Fruit fly (Drosophila melanogaster) whole organism, embryonic: Measurements from ENCODE around the gene T48.
A peak's percentile ranks its signal among the peaks of the same experiment; 100 is the strongest.

Source experiments
- BEAF-32 ChIP-seq: fragments of 200-800 bp; sonication (Bioruptor generic); optimal IDR thresholded peaks from 3 replicates; lab custom pipeline; 2017; ENCODE audit warnings: missing biosample characterization, missing genetic modification characterization, mild to moderate bottlenecking, moderate library complexity, missing genetic modification reagents
- Bgb ChIP-seq: fragments of 200-800 bp; sonication (Bioruptor generic); IDR thresholded peaks from 2 replicates; pipeline ENCODE4 v1.3.6; 2022; ENCODE audit warnings: missing biosample characterization, missing genetic modification characterization; ENCODE audit not compliant: partially characterized antibody
- CG14710 ChIP-seq: fragments of 200-800 bp; sonication (Bioruptor generic); optimal IDR thresholded peaks from 3 replicates; lab custom pipeline; 2019; ENCODE audit warnings: missing biosample characterization, mild to moderate bottlenecking, missing genetic modification characterization, moderate library complexity
- CG15514 ChIP-seq: fragments of 200-800 bp; sonication (Bioruptor generic); optimal IDR thresholded peaks from 3 replicates; lab custom pipeline; 2017; ENCODE audit warnings: missing biosample characterization, missing genetic modification characterization, mild to moderate bottlenecking, moderate library complexity, missing genetic modification reagents
- CG1603 ChIP-seq: fragments of 200-800 bp; sonication (Bioruptor generic); optimal IDR thresholded peaks from 2 replicates; lab custom pipeline; 2019; ENCODE audit warnings: missing biosample characterization, mild to moderate bottlenecking, missing genetic modification characterization, moderate library complexity
- CG16813 ChIP-seq: fragments of 200-800 bp; sonication (Bioruptor generic); IDR thresholded peaks from 3 replicates; pipeline ENCODE4 v1.3.6; 2022; ENCODE audit warnings: missing biosample characterization, missing genetic modification characterization; ENCODE audit not compliant: partially characterized antibody
- CG17186 ChIP-seq: fragments of 200-800 bp; sonication (Bioruptor generic); optimal IDR thresholded peaks from 3 replicates; lab custom pipeline; 2017; ENCODE audit warnings: missing biosample characterization, missing genetic modification reagents, missing genetic modification characterization
- CG17361 ChIP-seq: fragments of 200-800 bp; sonication (Bioruptor generic); IDR thresholded peaks from 3 replicates; pipeline ENCODE4 v1.3.6; 2022; ENCODE audit warnings: missing biosample characterization, missing genetic modification characterization
- CG17385 ChIP-seq: fragments of 200-800 bp; sonication (Bioruptor generic); optimal IDR thresholded peaks from 3 replicates; lab custom pipeline; 2018; ENCODE audit warnings: missing biosample characterization, mild to moderate bottlenecking, missing genetic modification characterization
- CG2116 ChIP-seq: fragments of 200-800 bp; sonication (Bioruptor generic); optimal IDR thresholded peaks from 3 replicates; lab custom pipeline; 2018; ENCODE audit warnings: missing biosample characterization, mild to moderate bottlenecking, missing genetic modification characterization
- CG2712 ChIP-seq: fragments of 200-800 bp; optimal IDR thresholded peaks from 3 replicates; lab custom pipeline; 2019; ENCODE audit warnings: missing biosample characterization, mild to moderate bottlenecking, missing genetic modification characterization, moderate library complexity
- CG34422 ChIP-seq: fragments of 200-800 bp; sonication (Bioruptor generic); IDR thresholded peaks from 3 replicates; pipeline ENCODE4 v1.3.6; 2022; ENCODE audit warnings: missing biosample characterization, missing genetic modification characterization
- CG7357 ChIP-seq: fragments of 200-800 bp; sonication (Bioruptor generic); IDR thresholded peaks from 3 replicates; pipeline ENCODE4 v1.3.6; 2022; ENCODE audit warnings: missing biosample characterization, missing genetic modification characterization
- CG7928 ChIP-seq: fragments of 200-800 bp; sonication (Bioruptor generic); optimal IDR thresholded peaks from 2 replicates; lab custom pipeline; 2017; ENCODE audit warnings: missing biosample characterization, mild to moderate bottlenecking, missing genetic modification characterization
- CG8924 ChIP-seq: fragments of 200-800 bp; optimal IDR thresholded peaks from 3 replicates; lab custom pipeline; 2019; ENCODE audit warnings: missing biosample characterization, mild to moderate bottlenecking, missing genetic modification characterization, moderate library complexity
- CG9437 ChIP-seq: fragments of 200-800 bp; sonication (Bioruptor generic); optimal IDR thresholded peaks from 2 replicates; lab custom pipeline; 2018; ENCODE audit warnings: missing biosample characterization, mild to moderate bottlenecking, missing genetic modification characterization
- CoRest ChIP-seq: fragments of 200-800 bp; sonication (Bioruptor generic); optimal IDR thresholded peaks from 3 replicates; lab custom pipeline; 2018; ENCODE audit warnings: missing biosample characterization, mild to moderate bottlenecking, missing genetic modification characterization, moderate library complexity
- Deaf1 ChIP-seq: fragments of 200-800 bp; optimal IDR thresholded peaks from 3 replicates; lab custom pipeline; 2019; ENCODE audit warnings: missing biosample characterization, mild to moderate bottlenecking, missing genetic modification characterization, moderate library complexity
- Dp ChIP-seq: fragments of 200-800 bp; sonication (Bioruptor generic); optimal IDR thresholded peaks from 2 replicates; lab custom pipeline; 2018; ENCODE audit warnings: missing biosample characterization, mild to moderate bottlenecking, missing genetic modification characterization, moderate library complexity
- Elba2 ChIP-seq: fragments of 200-800 bp; sonication (Bioruptor generic); optimal IDR thresholded peaks from 3 replicates; lab custom pipeline; 2016; ENCODE audit warnings: missing biosample characterization, missing genetic modification characterization
- Ets97D ChIP-seq: fragments of 200-800 bp; sonication (Bioruptor generic); optimal IDR thresholded peaks from 3 replicates; lab custom pipeline; 2016; ENCODE audit warnings: missing biosample characterization, missing genetic modification characterization
- Fer1 ChIP-seq: fragments of 200-800 bp; sonication (Bioruptor generic); optimal IDR thresholded peaks from 2 replicates; lab custom pipeline; 2017; ENCODE audit warnings: missing biosample characterization, mild to moderate bottlenecking, missing genetic modification characterization
- HLH4C ChIP-seq: fragments of 200-800 bp; sonication (Bioruptor generic); IDR thresholded peaks from 3 replicates; pipeline ENCODE4 v1.3.6; 2022; ENCODE audit warnings: missing biosample characterization, missing genetic modification characterization; ENCODE audit not compliant: partially characterized antibody
- HmgZ ChIP-seq: fragments of 200-800 bp; sonication (Bioruptor generic); optimal IDR thresholded peaks from 2 replicates; lab custom pipeline; 2018; ENCODE audit warnings: missing biosample characterization, mild to moderate bottlenecking, missing genetic modification characterization
- Kr ChIP-seq: fragments of 200-800 bp; sonication (Bioruptor generic); optimal IDR thresholded peaks from 2 replicates; lab custom pipeline; 2017; ENCODE audit warnings: missing biosample characterization, mild to moderate bottlenecking, missing genetic modification characterization
- MBD-R2 ChIP-seq: fragments of 200-800 bp; sonication (Bioruptor generic); IDR thresholded peaks from 2 replicates; pipeline ENCODE4 v1.3.6; 2022; ENCODE audit warnings: missing biosample characterization, missing genetic modification characterization
- Med ChIP-seq: fragments of 200-800 bp; sonication (Bioruptor generic); peaks from one replicate; lab custom pipeline; 2016; ENCODE audit warnings: missing biosample characterization, missing genetic modification characterization, mild to moderate bottlenecking, inconsistent platforms, moderate library complexity
- Myb ChIP-seq: fragments of 200-800 bp; sonication (Bioruptor generic); optimal IDR thresholded peaks from 2 replicates; lab custom pipeline; 2016; ENCODE audit warnings: missing biosample characterization, missing genetic modification characterization
- Ravus ChIP-seq: fragments of 200-800 bp; sonication (Bioruptor generic); IDR thresholded peaks from 2 replicates; pipeline ENCODE4 v1.3.6; 2022; ENCODE audit warnings: missing biosample characterization, missing genetic modification characterization
- Scr ChIP-seq: fragments of 200-800 bp; sonication (Bioruptor generic); IDR thresholded peaks from 2 replicates; pipeline ENCODE4 v1.3.6; 2022; ENCODE audit warnings: missing biosample characterization, missing genetic modification characterization; ENCODE audit not compliant: partially characterized antibody
- Trl ChIP-seq, 3 experiments: fragments of >200 bp in 2 of 3; fragments of 200-800 bp in 1 of 3; sonication (Bioruptor generic) in 1 of 3; optimal IDR thresholded peaks; 2 replicates in 1 of 3; 3 replicates in 2 of 3; lab custom pipeline; 2016 to 2017; ENCODE audit warnings: missing biosample characterization in 1 of 3, missing genetic modification characterization in 1 of 3
- amos ChIP-seq: fragments of 200-800 bp; sonication (Bioruptor generic); IDR thresholded peaks from 2 replicates; pipeline ENCODE4 v1.3.6; 2022; ENCODE audit warnings: missing biosample characterization, missing genetic modification characterization; ENCODE audit not compliant: partially characterized antibody
- crp ChIP-seq, 2 experiments: fragments of 200-800 bp; sonication (Bioruptor generic); optimal IDR thresholded peaks; 2 replicates in 1 of 2; 3 replicates in 1 of 2; lab custom pipeline; 2017; ENCODE audit warnings: missing biosample characterization in 2 of 2, missing genetic modification characterization in 2 of 2, mild to moderate bottlenecking in 1 of 2, moderate library complexity in 1 of 2
- gcm2 ChIP-seq: fragments of 200-800 bp; sonication (Bioruptor generic); optimal IDR thresholded peaks from 2 replicates; lab custom pipeline; 2016; ENCODE audit warnings: missing biosample characterization, missing genetic modification characterization
- gfzf ChIP-seq: fragments of 200-800 bp; sonication (Bioruptor generic); optimal IDR thresholded peaks from 2 replicates; lab custom pipeline; 2016; ENCODE audit warnings: missing biosample characterization, mild to moderate bottlenecking, missing genetic modification characterization, moderate library complexity
- jumu ChIP-seq: fragments of 200-800 bp; sonication (Bioruptor generic); optimal IDR thresholded peaks from 3 replicates; lab custom pipeline; 2016; ENCODE audit warnings: missing biosample characterization, missing genetic modification characterization
- lbe ChIP-seq: fragments of 200-800 bp; sonication (Bioruptor generic); optimal IDR thresholded peaks from 2 replicates; lab custom pipeline; 2016; ENCODE audit warnings: missing biosample characterization, mild to moderate bottlenecking, missing genetic modification characterization
- nmo ChIP-seq: fragments of 200-800 bp; sonication (Bioruptor generic); optimal IDR thresholded peaks from 2 replicates; lab custom pipeline; 2018; ENCODE audit warnings: missing biosample characterization, mild to moderate bottlenecking, missing genetic modification characterization, moderate library complexity
- onecut ChIP-seq: fragments of 200-800 bp; sonication (Bioruptor generic); IDR thresholded peaks from 2 replicates; pipeline ENCODE4 v1.3.6; 2022; ENCODE audit warnings: missing biosample characterization, missing genetic modification characterization
- phol ChIP-seq: fragments of 200-800 bp; sonication (Bioruptor generic); optimal IDR thresholded peaks from 3 replicates; lab custom pipeline; 2018; ENCODE audit warnings: missing biosample characterization, mild to moderate bottlenecking, missing genetic modification characterization, moderate library complexity
- pzg ChIP-seq: fragments of 200-800 bp; sonication (Bioruptor generic); optimal IDR thresholded peaks from 3 replicates; lab custom pipeline; 2018; ENCODE audit warnings: missing biosample characterization, mild to moderate bottlenecking, missing genetic modification characterization, moderate library complexity
- scrt ChIP-seq: fragments of 200-800 bp; sonication (Bioruptor generic); optimal IDR thresholded peaks from 2 replicates; lab custom pipeline; 2018; ENCODE audit warnings: missing biosample characterization, mild to moderate bottlenecking, missing genetic modification characterization, moderate library complexity
- sens ChIP-seq: fragments of 200-800 bp; sonication (Bioruptor generic); peaks from one replicate; lab custom pipeline; 2016; ENCODE audit warnings: missing biosample characterization, missing genetic modification characterization
- stwl ChIP-seq: fragments of 200-800 bp; sonication (Bioruptor generic); optimal IDR thresholded peaks from 3 replicates; lab custom pipeline; 2018; ENCODE audit warnings: missing biosample characterization, mild to moderate bottlenecking, missing genetic modification characterization, moderate library complexity
- sug ChIP-seq: fragments of 200-800 bp; optimal IDR thresholded peaks from 2 replicates; lab custom pipeline; 2019; ENCODE audit warnings: missing biosample characterization, mild to moderate bottlenecking, missing genetic modification characterization, moderate library complexity
- vvl ChIP-seq: fragments of 200-800 bp; sonication (Bioruptor generic); IDR thresholded peaks from 2 replicates; pipeline ENCODE4 v1.3.6; 2022; ENCODE audit warnings: missing biosample characterization, missing genetic modification characterization
- wek ChIP-seq: fragments of 200-800 bp; sonication (Bioruptor generic); optimal IDR thresholded peaks from 3 replicates; lab custom pipeline; 2018; ENCODE audit warnings: missing biosample characterization, mild to moderate bottlenecking, missing genetic modification characterization, moderate library complexity
- yki ChIP-seq: fragments of >200 bp; optimal IDR thresholded peaks from 3 replicates; lab custom pipeline; 2018

T48 gene

DNA sequence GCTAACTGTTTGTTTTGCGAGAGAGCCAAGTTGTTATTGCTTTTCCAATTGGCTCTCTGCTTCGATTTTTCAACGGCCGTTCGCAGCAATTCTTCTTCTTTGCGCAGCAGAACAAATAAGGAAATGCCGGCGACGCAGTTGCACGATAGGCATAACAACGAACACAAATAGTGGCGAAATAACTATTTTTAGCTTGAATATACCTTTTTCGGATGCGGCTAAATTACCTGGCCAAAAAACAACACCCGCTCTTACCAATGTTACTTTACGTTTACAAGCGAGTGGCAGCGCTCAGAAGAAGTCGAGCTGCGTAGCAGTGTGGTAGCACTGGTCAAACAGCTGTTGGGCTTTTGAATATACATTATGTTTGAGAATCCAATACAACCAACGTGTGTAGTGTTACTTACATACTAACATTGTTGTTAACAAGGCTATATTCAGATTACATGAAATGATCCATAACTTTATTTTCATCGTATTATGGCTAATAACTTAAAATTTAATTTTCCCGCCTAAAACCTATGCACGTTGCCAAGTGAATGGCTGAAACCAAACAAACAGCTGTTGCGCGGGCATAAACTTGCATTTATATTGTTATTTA is 18.6 kb upstream of the T48 start, which contains the start of the genes Lerp and IntS12:
Lerp (minus strand) TSS at position 283 of the 601 bp plus-strand sequence.
IntS12 (plus strand) TSS at position 529 of the 601 bp plus-strand sequence.
- TF ChIP-seq CoRest (peak; percentile 50), CG17361 (0 out of 3 replicates have a peak, but pooled peaks have one; percentile 15), Kr (GFP tag; lab: Kevin White, UChicago) (no peak), CG17186 (GFP tag; lab: Kevin White, UChicago) (peak; percentile 5), CG1603 (tag; lab: Kevin White, UChicago) (peak; percentile 54), CG14710 (tag; lab: Kevin White, UChicago) (peak; percentile 99), HLH4C (no peak), amos (GFP tag; lab: Robert Waterston, UW) (peak; percentile 17; the same call in 1 of the 2 replicates), sens (GFP tag; lab: Kevin White, UChicago) (peak; percentile 64), Scr (GFP tag; lab: Robert Waterston, UW) (peak; percentile 19; the same call in 1 of the 2 replicates), crp (GFP tag; optimal IDR thresholded peaks at IDR 0.05; lab: Kevin White, UChicago) (peak; percentile 91 to 98), gcm2 (no peak), scrt (GFP tag; lab: Kevin White, UChicago) (peak; percentile 65), Fer1 (GFP tag; lab: Kevin White, UChicago) (no peak), Med (GFP tag; lab: Kevin White, UChicago) (peak; percentile 63), CG15514 (GFP tag; lab: Kevin White, UChicago) (peak; percentile 15), Ravus (GFP tag; lab: Robert Waterston, UW) (no peak), onecut (GFP tag; lab: Robert Waterston, UW) (peak; percentile 98), pzg (GFP tag; lab: Kevin White, UChicago) (peak; percentile 63), phol (tag; lab: Kevin White, UChicago) (peak; percentile 26), stwl (peak; percentile 72), CG8924 (tag; lab: Kevin White, UChicago) (peak; percentile 9), Ets97D (peak; percentile 62), gfzf (GFP tag; lab: Kevin White, UChicago) (peak; percentile 34), lbe (GFP tag; lab: Kevin White, UChicago) (no peak), Deaf1 (tag; lab: Kevin White, UChicago) (no peak), BEAF-32 (GFP tag; lab: Kevin White, UChicago) (peak; percentile 28), Bgb (GFP tag; lab: Robert Waterston, UW) (peak; percentile 24; the same call in 1 of the 2 replicates), Elba2 (peak; percentile 90), Dp (peak; percentile 82), yki (lab: Kevin White, UChicago) (peak; percentile 21), CG7928 (no peak), CG7357 (GFP tag; lab: Robert Waterston, UW) (no peak), MBD-R2 (peak; percentile 90), nmo (GFP tag; lab: Kevin White, UChicago) (peak; percentile 36), wek (GFP tag; lab: Kevin White, UChicago) (no peak), Trl (optimal IDR thresholded peaks at IDR 0.05; lab: Kevin White, UChicago) (peak in 1 of 2 experiments; percentile 56), Trl (GFP tag; optimal IDR thresholded peaks at IDR 0.05; lab: Kevin White, UChicago) (no peak), CG17385 (peak; percentile 86), CG16813 (peak; percentile 39; the same call in 1 of the 3 replicates), CG9437 (GFP tag; lab: Kevin White, UChicago) (peak; percentile 94), sug (tag; lab: Kevin White, UChicago) (peak; percentile 12), Myb (GFP tag; lab: Kevin White, UChicago) (peak; percentile 79), vvl (0 out of 2 replicates have a peak, but pooled peaks have one; percentile 16), HmgZ (peak; percentile 26), CG2712 (tag; lab: Kevin White, UChicago) (peak; percentile 17), CG34422 (GFP tag; lab: Robert Waterston, UW) (peak; percentile 25; the same call in 1 of the 3 replicates), CG2116 (peak; percentile 44), jumu (GFP tag; lab: Kevin White, UChicago) (no peak)
